Worm (Caenorhabditis elegans) whole organism, late embryonic: Measurements from ENCODE around the gene mec-12.

Experiments
- ama-1 ChIP-seq: fragments of 150-350 bp; optimal IDR thresholded peaks from 2 replicates; lab custom pipeline; 2014
- ceh-2 ChIP-seq: sonication (generic microtip); optimal IDR thresholded peaks from 2 replicates; lab custom pipeline; 2016; ENCODE audit warnings: missing genotype, missing genetic modification characterization, missing compliant biosample characterization
- ets-4 ChIP-seq: sonication (generic microtip); optimal IDR thresholded peaks from 2 replicates; lab custom pipeline; 2016; ENCODE audit warnings: missing genetic modification characterization, missing compliant biosample characterization
- fkh-10 ChIP-seq: fragments of 150-350 bp; optimal IDR thresholded peaks from 2 replicates; lab custom pipeline; 2014; ENCODE audit warnings: missing biosample characterization, missing genetic modification reagents, missing genetic modification characterization
- nfya-1 ChIP-seq: sonication (generic microtip); optimal IDR thresholded peaks from 2 replicates; lab custom pipeline; 2017; ENCODE audit warnings: missing genetic modification characterization, mild to moderate bottlenecking, missing compliant biosample characterization, antibody characterized with exemption, moderate library complexity
- npax-4 ChIP-seq: sonication (generic microtip); optimal IDR thresholded peaks from 2 replicates; lab custom pipeline; 2016; ENCODE audit warnings: missing genetic modification characterization, missing compliant biosample characterization
- pha-4 ChIP-seq: fragments of 150-350 bp; optimal IDR thresholded peaks from 2 replicates; lab custom pipeline; 2018; ENCODE audit warnings: missing biosample characterization, missing genetic modification reagents, missing genetic modification characterization
- tbx-2 ChIP-seq: sonication (generic microtip); optimal IDR thresholded peaks from 2 replicates; lab custom pipeline; 2016; ENCODE audit warnings: missing genetic modification characterization, missing compliant biosample characterization
- unc-55 ChIP-seq: sonication (generic microtip); optimal IDR thresholded peaks from 2 replicates; lab custom pipeline; 2017; ENCODE audit warnings: missing biosample characterization, missing genetic modification reagents, missing genetic modification characterization

- TF ChIP-seq ets-4 (tag; lab: Kevin White, UChicago) (no peak), ceh-2 (tag; lab: Kevin White, UChicago) (no peak), unc-55 (GFP tag; lab: Kevin White, UChicago) (no peak), fkh-10 (GFP tag; lab: Kevin White, UChicago) (no peak), nfya-1 (tag; lab: Kevin White, UChicago) (no peak), ama-1 (no peak), pha-4 (no peak), tbx-2 (tag; lab: Kevin White, UChicago) (no peak), npax-4 (tag; lab: Kevin White, UChicago) (no peak)
Measured at ce11 chrIII:3170538-3170937, 31.5 kb upstream of the mec-12 start.
